Fruit fly (Drosophila melanogaster) whole organism, prepupa: ENCODE data around the gene RhoGEF4.

Experiments
- Blimp-1 ChIP-seq: fragments of 200-800 bp; sonication (Bioruptor generic); optimal IDR thresholded peaks from 3 replicates; lab custom pipeline; 2017; ENCODE audit warnings: missing biosample characterization, missing genetic modification characterization, mild to moderate bottlenecking, moderate library complexity, missing genetic modification reagents
- CG10631 ChIP-seq: fragments of 200-800 bp; sonication (Bioruptor generic); optimal IDR thresholded peaks from 2 replicates; lab custom pipeline; 2016; ENCODE audit warnings: missing biosample characterization, missing genetic modification characterization
- CG11294 ChIP-seq: fragments of 200-800 bp; sonication (Bioruptor generic); IDR thresholded peaks from 2 replicates; pipeline ENCODE4 v1.3.6; 2022; ENCODE audit warnings: missing biosample characterization, missing genetic modification characterization
- CG15336 ChIP-seq: fragments of 200-800 bp; sonication (Bioruptor generic); IDR thresholded peaks from 2 replicates; pipeline ENCODE4 v1.3.6; 2022; ENCODE audit warnings: missing biosample characterization, missing genetic modification characterization
- CG1621 ChIP-seq: fragments of 200-800 bp; sonication (Bioruptor generic); optimal IDR thresholded peaks from 3 replicates; lab custom pipeline; 2018; ENCODE audit warnings: missing biosample characterization, mild to moderate bottlenecking, missing genetic modification characterization
- CG16779 ChIP-seq: fragments of 200-800 bp; sonication (Bioruptor generic); optimal IDR thresholded peaks from 3 replicates; lab custom pipeline; 2017; ENCODE audit warnings: missing biosample characterization, mild to moderate bottlenecking, missing genetic modification characterization
- CG3032 ChIP-seq: fragments of 200-800 bp; optimal IDR thresholded peaks from 2 replicates; lab custom pipeline; 2019; ENCODE audit warnings: missing biosample characterization, mild to moderate bottlenecking, missing genetic modification characterization, moderate library complexity
- CG31627 ChIP-seq: fragments of 200-800 bp; sonication (Bioruptor generic); optimal IDR thresholded peaks from 3 replicates; lab custom pipeline; 2016; ENCODE audit warnings: missing biosample characterization, missing genetic modification characterization
- CG32006 ChIP-seq: fragments of 200-800 bp; sonication (Bioruptor generic); optimal IDR thresholded peaks from 3 replicates; lab custom pipeline; 2017; ENCODE audit warnings: missing biosample characterization, mild to moderate bottlenecking, missing genetic modification characterization
- CG34406 ChIP-seq: fragments of 200-800 bp; sonication (Bioruptor generic); optimal IDR thresholded peaks from 3 replicates; lab custom pipeline; 2016; ENCODE audit warnings: missing biosample characterization, missing genetic modification characterization
- CG3919 ChIP-seq: fragments of 200-800 bp; sonication (Bioruptor generic); optimal IDR thresholded peaks from 3 replicates; lab custom pipeline; 2016; ENCODE audit warnings: missing biosample characterization, missing genetic modification characterization
- CG6276 ChIP-seq: fragments of 200-800 bp; sonication (Bioruptor generic); optimal IDR thresholded peaks from 2 replicates; lab custom pipeline; 2017; ENCODE audit warnings: missing biosample characterization, mild to moderate bottlenecking, missing genetic modification characterization
- CG6792 ChIP-seq: fragments of 200-800 bp; sonication (Bioruptor generic); optimal IDR thresholded peaks from 3 replicates; lab custom pipeline; 2016; ENCODE audit warnings: missing biosample characterization, missing genetic modification characterization
- CG6808 ChIP-seq: fragments of 200-800 bp; sonication (Bioruptor generic); optimal IDR thresholded peaks from 3 replicates; lab custom pipeline; 2017; ENCODE audit warnings: missing biosample characterization, missing genetic modification characterization, mild to moderate bottlenecking, moderate library complexity, missing genetic modification reagents
- CG6854 ChIP-seq: fragments of 200-800 bp; sonication (Bioruptor generic); optimal IDR thresholded peaks from 2 replicates; lab custom pipeline; 2017; ENCODE audit warnings: missing biosample characterization, mild to moderate bottlenecking, missing genetic modification characterization
- CG7368 ChIP-seq: fragments of 200-800 bp; sonication (Bioruptor generic); optimal IDR thresholded peaks from 3 replicates; lab custom pipeline; 2016; ENCODE audit warnings: missing biosample characterization, missing genetic modification characterization
- CG8119 ChIP-seq: fragments of 200-800 bp; sonication (Bioruptor generic); IDR thresholded peaks from 3 replicates; pipeline ENCODE4 v1.3.6; 2022; ENCODE audit warnings: missing biosample characterization, missing genetic modification characterization
- CG8319 ChIP-seq: fragments of 200-800 bp; sonication (Bioruptor generic); optimal IDR thresholded peaks from 3 replicates; lab custom pipeline; 2016; ENCODE audit warnings: missing biosample characterization, missing genetic modification characterization
- CG8632 ChIP-seq: fragments of 200-800 bp; sonication (Bioruptor generic); optimal IDR thresholded peaks from 3 replicates; lab custom pipeline; 2016; ENCODE audit warnings: missing biosample characterization, missing genetic modification characterization
- Eip75B ChIP-seq: fragments of 200-800 bp; sonication (Bioruptor generic); optimal IDR thresholded peaks from 3 replicates; lab custom pipeline; 2016; ENCODE audit warnings: missing biosample characterization, missing genetic modification characterization
- Ets21C ChIP-seq: fragments of 200-800 bp; sonication (Bioruptor generic); optimal IDR thresholded peaks from 3 replicates; lab custom pipeline; 2016; ENCODE audit warnings: missing biosample characterization, missing genetic modification characterization
- Hr38 ChIP-seq: sonication (Bioruptor generic); optimal IDR thresholded peaks from 2 replicates; lab custom pipeline; 2016; ENCODE audit warnings: missing biosample characterization, missing genetic modification characterization
- Hr39 ChIP-seq: fragments of 200-800 bp; sonication (Bioruptor generic); optimal IDR thresholded peaks from 2 replicates; lab custom pipeline; 2016; ENCODE audit warnings: missing biosample characterization, missing genetic modification characterization
- Lpt ChIP-seq: fragments of 200-800 bp; sonication (Bioruptor generic); optimal IDR thresholded peaks from 3 replicates; lab custom pipeline; 2016; ENCODE audit warnings: missing biosample characterization, missing genetic modification characterization
- Met ChIP-seq: fragments of 200-800 bp; sonication (Bioruptor generic); optimal IDR thresholded peaks from 3 replicates; lab custom pipeline; 2016; ENCODE audit warnings: missing biosample characterization, missing genetic modification characterization
- Smox ChIP-seq: fragments of 200-800 bp; sonication (Bioruptor generic); optimal IDR thresholded peaks from 3 replicates; lab custom pipeline; 2016; ENCODE audit warnings: missing biosample characterization, missing genetic modification characterization
- Sox102F ChIP-seq: fragments of 200-800 bp; sonication (Bioruptor generic); optimal IDR thresholded peaks from 2 replicates; lab custom pipeline; 2016; ENCODE audit warnings: missing biosample characterization, mild to moderate bottlenecking, missing genetic modification characterization
- Sox14 ChIP-seq: fragments of 200-800 bp; sonication (Bioruptor generic); optimal IDR thresholded peaks from 3 replicates; lab custom pipeline; 2016; ENCODE audit warnings: missing biosample characterization, missing genetic modification characterization
- Sox15 ChIP-seq: fragments of 200-800 bp; sonication (Bioruptor generic); optimal IDR thresholded peaks from 3 replicates; lab custom pipeline; 2016; ENCODE audit warnings: missing biosample characterization, missing genetic modification characterization
- achi ChIP-seq: fragments of 200-800 bp; sonication (Bioruptor generic); optimal IDR thresholded peaks from 3 replicates; lab custom pipeline; 2016; ENCODE audit warnings: missing biosample characterization, missing genetic modification characterization
- acj6 ChIP-seq: fragments of 200-800 bp; sonication (Bioruptor generic); optimal IDR thresholded peaks from 3 replicates; lab custom pipeline; 2016; ENCODE audit warnings: missing biosample characterization, missing genetic modification characterization
- cyc ChIP-seq: fragments of 200-800 bp; sonication (Bioruptor generic); optimal IDR thresholded peaks from 3 replicates; lab custom pipeline; 2016; ENCODE audit warnings: missing biosample characterization, missing genetic modification characterization
- dac ChIP-seq: fragments of 200-800 bp; sonication (Bioruptor generic); optimal IDR thresholded peaks from 2 replicates; lab custom pipeline; 2017; ENCODE audit warnings: missing biosample characterization, mild to moderate bottlenecking, missing genetic modification characterization
- dsx ChIP-seq: fragments of 200-800 bp; optimal IDR thresholded peaks from 3 replicates; lab custom pipeline; 2019; ENCODE audit warnings: missing biosample characterization, mild to moderate bottlenecking, missing genetic modification characterization, moderate library complexity; ENCODE audit not compliant: poor library complexity, severe bottlenecking
- eg ChIP-seq: fragments of 200-800 bp; sonication (Bioruptor generic); IDR thresholded peaks from 3 replicates; pipeline ENCODE4 v1.3.6; 2022; ENCODE audit warnings: missing biosample characterization, missing genetic modification characterization
- fd59A ChIP-seq: fragments of 200-800 bp; sonication (Bioruptor generic); optimal IDR thresholded peaks from 2 replicates; lab custom pipeline; 2017; ENCODE audit warnings: missing biosample characterization, mild to moderate bottlenecking, missing genetic modification characterization, missing genetic modification reagents
- fd85E ChIP-seq: fragments of 200-800 bp; sonication (Bioruptor generic); optimal IDR thresholded peaks from 3 replicates; lab custom pipeline; 2016; ENCODE audit warnings: missing biosample characterization, missing genetic modification characterization
- fkh ChIP-seq: fragments of 200-800 bp; sonication (Bioruptor generic); optimal IDR thresholded peaks from 3 replicates; lab custom pipeline; 2017; ENCODE audit warnings: missing biosample characterization, mild to moderate bottlenecking, missing genetic modification characterization, moderate library complexity
- lz ChIP-seq: fragments of 200-800 bp; sonication (Bioruptor generic); optimal IDR thresholded peaks from 3 replicates; lab custom pipeline; 2016; ENCODE audit warnings: missing biosample characterization, missing genetic modification characterization
- net ChIP-seq: fragments of 200-800 bp; sonication (Bioruptor generic); optimal IDR thresholded peaks from 3 replicates; lab custom pipeline; 2016; ENCODE audit warnings: missing biosample characterization, missing genetic modification characterization
- pdm3 ChIP-seq: fragments of 200-800 bp; sonication (Bioruptor generic); optimal IDR thresholded peaks from 3 replicates; lab custom pipeline; 2016; ENCODE audit warnings: missing biosample characterization, missing genetic modification characterization
- salr ChIP-seq, 2 experiments: fragments of 200-800 bp; sonication (Bioruptor generic); optimal IDR thresholded peaks; 3 replicates each; lab custom pipeline; 2016 to 2018; ENCODE audit warnings: missing biosample characterization in 2 of 2, missing genetic modification characterization in 2 of 2, mild to moderate bottlenecking in 1 of 2
- spab ChIP-seq: fragments of 200-800 bp; sonication (Bioruptor generic); optimal IDR thresholded peaks from 2 replicates; lab custom pipeline; 2017; ENCODE audit warnings: missing biosample characterization, mild to moderate bottlenecking, missing genetic modification characterization, missing genetic modification reagents
- ss ChIP-seq, 2 experiments: fragments of 200-800 bp; sonication (Bioruptor generic); optimal IDR thresholded peaks; 2 replicates in 1 of 2; 3 replicates in 1 of 2; lab custom pipeline; 2017 to 2018; ENCODE audit warnings: mild to moderate bottlenecking in 2 of 2, missing biosample characterization in 2 of 2, missing genetic modification characterization in 2 of 2, moderate library complexity in 1 of 2
- vri ChIP-seq: fragments of 200-800 bp; sonication (Bioruptor generic); optimal IDR thresholded peaks from 3 replicates; lab custom pipeline; 2016; ENCODE audit warnings: missing biosample characterization, mild to moderate bottlenecking, missing genetic modification characterization

Gene RhoGEF4

dm6 chr3L:7367798-7368678 lies 44.8 kb upstream of the RhoGEF4 start (continued):
- TF ChIP-seq acj6 (GFP tag; lab: Kevin White, UChicago): peak; percentile 10

dm6 chr3L:7364717-7365278 lies 41.6 kb upstream of the RhoGEF4 start:
- TF ChIP-seq salr (GFP tag; optimal IDR thresholded peaks at IDR 0.05; lab: Kevin White, UChicago): no peak
- TF ChIP-seq CG3032 (tag; lab: Kevin White, UChicago): no peak
- TF ChIP-seq fkh (GFP tag; lab: Kevin White, UChicago): peak; percentile 57
- no peak for TF ChIP-seq Hr39 (GFP tag; lab: Kevin White, UChicago)

- TF ChIP-seq Sox102F (GFP tag; lab: Kevin White, UChicago) (no peak), CG15336 (GFP tag; lab: Robert Waterston, UW) (peak; percentile 68), Lpt (GFP tag; lab: Kevin White, UChicago) (peak; percentile 19), CG11294 (GFP tag; lab: Robert Waterston, UW) (no peak), fd59A (GFP tag; lab: Kevin White, UChicago) (no peak), vri (no peak), CG3919 (GFP tag; lab: Kevin White, UChicago) (no peak), Met (GFP tag; lab: Kevin White, UChicago) (no peak), Hr38 (no peak), CG8119 (peak; percentile 64; the same call in 2 of the 3 replicates), lz (GFP tag; lab: Kevin White, UChicago) (no peak), CG32006 (peak; percentile 18), CG31627 (GFP tag; lab: Kevin White, UChicago) (no peak), net (peak; percentile 35), CG8319 (GFP tag; lab: Kevin White, UChicago) (peak; percentile 20), cyc (GFP tag; lab: Kevin White, UChicago) (no peak), eg (GFP tag; lab: Robert Waterston, UW) (peak; percentile 74; the same call in 2 of the 3 replicates), Sox14 (GFP tag; lab: Kevin White, UChicago) (no peak), Blimp-1 (GFP tag; lab: Kevin White, UChicago) (no peak), ss (GFP tag; optimal IDR thresholded peaks at IDR 0.05; lab: Kevin White, UChicago) (peak; percentile 23 to 47), fkh (GFP tag; lab: Kevin White, UChicago) (no peak), achi (GFP tag; lab: Kevin White, UChicago) (peak; percentile 5), Smox (no peak), CG8632 (GFP tag; lab: Kevin White, UChicago) (no peak), dsx (GFP tag; lab: Kevin White, UChicago) (no peak), spab (GFP tag; lab: Kevin White, UChicago) (peak; percentile 28), Sox15 (no peak), Eip75B (no peak), CG1621 (tag; lab: Kevin White, UChicago) (no peak), CG6808 (GFP tag; lab: Kevin White, UChicago) (peak; percentile 82), fd85E (no peak), CG7368 (peak; percentile 53), CG6854 (GFP tag; lab: Kevin White, UChicago) (peak; percentile 39), CG34406 (GFP tag; lab: Kevin White, UChicago) (peak; percentile 5), CG10631 (GFP tag; lab: Kevin White, UChicago) (no peak), CG6792 (no peak), pdm3 (GFP tag; lab: Kevin White, UChicago) (no peak), CG16779 (tag; lab: Kevin White, UChicago) (peak; percentile 52), dac (GFP tag; lab: Kevin White, UChicago) (peak; percentile 0), CG6276 (GFP tag; lab: Kevin White, UChicago) (peak; percentile 62), Ets21C (no peak)
These were observed 37.9 kb upstream of the RhoGEF4 start for dm6 chr3L:7361095-7361522.
